Worm (Caenorhabditis elegans) whole organism, early embryonic: ENCODE results near the gene flp-20.

Experiments
- B0310.2 ChIP-seq: sonication (generic microtip); optimal IDR thresholded peaks from 2 replicates; lab custom pipeline; 2016; ENCODE audit warnings: mild to moderate bottlenecking, missing genetic modification characterization, missing compliant biosample characterization
- F13C5.2 ChIP-seq: sonication (generic microtip); optimal IDR thresholded peaks from 2 replicates; lab custom pipeline; 2017; ENCODE audit warnings: mild to moderate bottlenecking, missing genetic modification characterization, inconsistent platforms, missing compliant biosample characterization
- aly-1 ChIP-seq: sonication (generic microtip); optimal IDR thresholded peaks from 2 replicates; lab custom pipeline; 2016; ENCODE audit warnings: missing genetic modification characterization, missing compliant biosample characterization
- ama-1 ChIP-seq: fragments of 150-350 bp; optimal IDR thresholded peaks from 2 replicates; lab custom pipeline; 2014
- ceh-13 ChIP-seq: fragments of 200-800 bp; sonication (Bioruptor generic); optimal IDR thresholded peaks from 2 replicates; lab custom pipeline; 2018; ENCODE audit warnings: mild to moderate bottlenecking, missing genetic modification characterization, missing compliant biosample characterization
- ceh-36 ChIP-seq: sonication (generic microtip); optimal IDR thresholded peaks from 2 replicates; lab custom pipeline; 2016; ENCODE audit warnings: missing genetic modification characterization, inconsistent platforms, missing compliant biosample characterization
- ets-7 ChIP-seq: sonication (generic microtip); optimal IDR thresholded peaks from 2 replicates; lab custom pipeline; 2016; ENCODE audit warnings: missing genotype, missing genetic modification characterization, missing compliant biosample characterization
- flt-1 ChIP-seq: fragments of 200-800 bp; sonication (Bioruptor generic); IDR thresholded peaks from 2 replicates; pipeline ENCODE4 v1.3.6; 2022; ENCODE audit warnings: missing genetic modification characterization, missing compliant biosample characterization
- hmbx-1 ChIP-seq: sonication (generic microtip); optimal IDR thresholded peaks from 2 replicates; lab custom pipeline; 2016; ENCODE audit warnings: mild to moderate bottlenecking, missing genetic modification characterization, missing compliant biosample characterization
- hmg-4 ChIP-seq: fragments of 200-800 bp; sonication (Bioruptor generic); optimal IDR thresholded peaks from 2 replicates; lab custom pipeline; 2018; ENCODE audit warnings: mild to moderate bottlenecking, missing genetic modification characterization, missing compliant biosample characterization
- hnd-1 ChIP-seq: sonication (generic microtip); optimal IDR thresholded peaks from 2 replicates; lab custom pipeline; 2016; ENCODE audit warnings: missing genetic modification characterization, missing compliant biosample characterization
- pes-1 ChIP-seq: fragments of 200-800 bp; sonication (Bioruptor generic); IDR thresholded peaks from 2 replicates; pipeline ENCODE4 v1.3.6; 2022; ENCODE audit warnings: missing genetic modification reagents, missing genetic modification characterization, missing compliant biosample characterization
- scrt-1 ChIP-seq: fragments of 200-800 bp; sonication (Bioruptor generic); IDR thresholded peaks from 2 replicates; pipeline ENCODE4 v1.3.6; 2022; ENCODE audit warnings: missing genetic modification characterization, missing compliant biosample characterization
- sea-1 ChIP-seq: fragments of 200-800 bp; sonication (Bioruptor generic); conservative IDR thresholded peaks from 2 replicates; pipeline ENCODE4 v1.3.6; 2022; ENCODE audit warnings: missing genetic modification characterization, missing compliant biosample characterization
- tbx-11 ChIP-seq: fragments of 200-800 bp; sonication (Bioruptor generic); IDR thresholded peaks from 2 replicates; pipeline ENCODE4 v1.3.6; 2022; ENCODE audit warnings: missing genetic modification characterization, missing compliant biosample characterization
- tbx-37 ChIP-seq: fragments of 200-800 bp; sonication (Bioruptor generic); conservative IDR thresholded peaks from 2 replicates; pipeline ENCODE4 v1.3.6; 2022; ENCODE audit warnings: missing genetic modification reagents, missing genetic modification characterization, missing compliant biosample characterization
- tra-4 ChIP-seq: sonication (generic microtip); optimal IDR thresholded peaks from 2 replicates; lab custom pipeline; 2017; ENCODE audit warnings: missing genetic modification characterization, missing compliant biosample characterization

The flp-20 gene

ce11 chrX:9349844-9350556 lies at the start of gene flp-20:
Gene flp-20, minus strand, starts transcription at chrX:9349894.
- no peak for TF ChIP-seq hmbx-1 (tag; lab: Kevin White, UChicago)
- no peak for TF ChIP-seq sea-1 (GFP tag; lab: Robert Waterston, UW)
- no peak for TF ChIP-seq ets-7 (tag; lab: Kevin White, UChicago)
- no peak for TF ChIP-seq tbx-11 (GFP tag; lab: Robert Waterston, UW)
- TF ChIP-seq hmg-4: no peak
- no peak for TF ChIP-seq scrt-1 (GFP tag; lab: Robert Waterston, UW)
- TF ChIP-seq ama-1 (lab: Kevin White, UChicago): no peak
- no peak for TF ChIP-seq flt-1
- TF ChIP-seq ceh-36: no peak
- no peak for TF ChIP-seq aly-1
- TF ChIP-seq ceh-13: no peak
- no peak for TF ChIP-seq tra-4 (tag; lab: Kevin White, UChicago)
- no peak for TF ChIP-seq tbx-37
- no peak for TF ChIP-seq pes-1 (GFP tag; lab: Robert Waterston, UW)
- no peak for TF ChIP-seq hnd-1 (tag; lab: Kevin White, UChicago)

ce11 chrX:9397401-9397800 lies 47.7 kb upstream of the flp-20 start, which contains the start of gene fln-2:
Gene fln-2, plus strand, starts transcription at chrX:9397701.
- no peak for TF ChIP-seq pes-1 (GFP tag; lab: Robert Waterston, UW)
- no peak for TF ChIP-seq ceh-36
- no peak for TF ChIP-seq tra-4 (tag; lab: Kevin White, UChicago)
- no peak for TF ChIP-seq hmbx-1 (tag; lab: Kevin White, UChicago)
- TF ChIP-seq ceh-13: no peak
- no peak for TF ChIP-seq tbx-37
- no peak for TF ChIP-seq flt-1
- TF ChIP-seq hmg-4: no peak
- TF ChIP-seq sea-1 (GFP tag; lab: Robert Waterston, UW): no peak

- TF ChIP-seq tbx-11 (GFP tag; lab: Robert Waterston, UW) (no peak), tbx-37 (no peak), ama-1 (lab: Kevin White, UChicago) (no peak), ceh-13 (no peak), hnd-1 (tag; lab: Kevin White, UChicago) (no peak), scrt-1 (GFP tag; lab: Robert Waterston, UW) (no peak), B0310.2 (tag; lab: Kevin White, UChicago) (no peak), aly-1 (no peak), F13C5.2 (tag; lab: Kevin White, UChicago) (no peak), sea-1 (GFP tag; lab: Robert Waterston, UW) (no peak), hmg-4 (no peak), pes-1 (GFP tag; lab: Robert Waterston, UW) (no peak), tra-4 (tag; lab: Kevin White, UChicago) (no peak), hmbx-1 (tag; lab: Kevin White, UChicago) (no peak), flt-1 (no peak), ets-7 (tag; lab: Kevin White, UChicago) (no peak)
These were observed 44.1 kb upstream of the flp-20 start, which contains the start of gene C23F12.9 for ce11 chrX:9393750-9394149. Gene C23F12.9, plus strand, starts transcription at chrX:9394050.

- TF ChIP-seq scrt-1 (GFP tag; lab: Robert Waterston, UW): no peak
- TF ChIP-seq hmbx-1 (tag; lab: Kevin White, UChicago): no peak
- no peak for TF ChIP-seq B0310.2 (tag; lab: Kevin White, UChicago)
- TF ChIP-seq ceh-13: no peak
- TF ChIP-seq tbx-37: no peak
- no peak for TF ChIP-seq ets-7 (tag; lab: Kevin White, UChicago)
- no peak for TF ChIP-seq tra-4 (tag; lab: Kevin White, UChicago)
- no peak for TF ChIP-seq tbx-11 (GFP tag; lab: Robert Waterston, UW)
- TF ChIP-seq aly-1: no peak
- TF ChIP-seq ceh-36: no peak
- TF ChIP-seq hmg-4: no peak
- no peak for TF ChIP-seq flt-1
- no peak for TF ChIP-seq F13C5.2 (tag; lab: Kevin White, UChicago)
- no peak for TF ChIP-seq pes-1 (GFP tag; lab: Robert Waterston, UW)
- TF ChIP-seq hnd-1 (tag; lab: Kevin White, UChicago): no peak
- no peak for TF ChIP-seq ama-1 (lab: Kevin White, UChicago)
- no peak for TF ChIP-seq sea-1 (GFP tag; lab: Robert Waterston, UW)
These were observed 41.7 kb upstream of the flp-20 start, which contains the start of gene C23F12.3 for ce11 chrX:9391345-9391744. Gene C23F12.3, plus strand, starts transcription at chrX:9391645.

- no peak for TF ChIP-seq ama-1 (lab: Kevin White, UChicago)
- TF ChIP-seq ceh-36: no peak
- no peak for TF ChIP-seq tbx-11 (GFP tag; lab: Robert Waterston, UW)
- TF ChIP-seq flt-1: no peak
- no peak for TF ChIP-seq B0310.2 (tag; lab: Kevin White, UChicago)
- no peak for TF ChIP-seq aly-1
- no peak for TF ChIP-seq ceh-13
- TF ChIP-seq hmg-4: no peak
- no peak for TF ChIP-seq F13C5.2 (tag; lab: Kevin White, UChicago)
- TF ChIP-seq pes-1 (GFP tag; lab: Robert Waterston, UW): no peak
- no peak for TF ChIP-seq tra-4 (tag; lab: Kevin White, UChicago)
- TF ChIP-seq ets-7 (tag; lab: Kevin White, UChicago): no peak
- no peak for TF ChIP-seq hmbx-1 (tag; lab: Kevin White, UChicago)
- no peak for TF ChIP-seq tbx-37
- TF ChIP-seq hnd-1 (tag; lab: Kevin White, UChicago): no peak
These were observed 39.0 kb upstream of the flp-20 start for ce11 chrX:9388686-9389085.

ce11 chrX:9387041-9387440 lies 37.3 kb upstream of the flp-20 start, which contains the start of gene C23F12.4:
Gene C23F12.4, plus strand, starts transcription at chrX:9387341.
- TF ChIP-seq hmbx-1 (tag; lab: Kevin White, UChicago): no peak
- no peak for TF ChIP-seq F13C5.2 (tag; lab: Kevin White, UChicago)
- no peak for TF ChIP-seq B0310.2 (tag; lab: Kevin White, UChicago)
- no peak for TF ChIP-seq tbx-11 (GFP tag; lab: Robert Waterston, UW)
- TF ChIP-seq ceh-36: no peak
- no peak for TF ChIP-seq pes-1 (GFP tag; lab: Robert Waterston, UW)
- TF ChIP-seq ama-1 (lab: Kevin White, UChicago): no peak
- TF ChIP-seq scrt-1 (GFP tag; lab: Robert Waterston, UW): no peak
- TF ChIP-seq ceh-13: no peak
- TF ChIP-seq flt-1: no peak
- no peak for TF ChIP-seq tra-4 (tag; lab: Kevin White, UChicago)

ce11 chrX:9373729-9374128 lies 24.0 kb upstream of the flp-20 start:
- no peak for TF ChIP-seq B0310.2 (tag; lab: Kevin White, UChicago)
- no peak for TF ChIP-seq aly-1
- no peak for TF ChIP-seq ceh-36
- no peak for TF ChIP-seq tbx-11 (GFP tag; lab: Robert Waterston, UW)
- no peak for TF ChIP-seq pes-1 (GFP tag; lab: Robert Waterston, UW)
- TF ChIP-seq ama-1 (lab: Kevin White, UChicago): no peak
- no peak for TF ChIP-seq hmbx-1 (tag; lab: Kevin White, UChicago)
- TF ChIP-seq hnd-1 (tag; lab: Kevin White, UChicago): no peak
- no peak for TF ChIP-seq flt-1
- no peak for TF ChIP-seq tbx-37
- TF ChIP-seq hmg-4: no peak
- no peak for TF ChIP-seq tra-4 (tag; lab: Kevin White, UChicago)
- no peak for TF ChIP-seq ets-7 (tag; lab: Kevin White, UChicago)
- TF ChIP-seq scrt-1 (GFP tag; lab: Robert Waterston, UW): no peak
- TF ChIP-seq ceh-13: no peak
- no peak for TF ChIP-seq sea-1 (GFP tag; lab: Robert Waterston, UW)
